Worm (Caenorhabditis elegans): ENCODE measurements around the gene F39C12.1.

The F39C12.1 gene

DNA sequence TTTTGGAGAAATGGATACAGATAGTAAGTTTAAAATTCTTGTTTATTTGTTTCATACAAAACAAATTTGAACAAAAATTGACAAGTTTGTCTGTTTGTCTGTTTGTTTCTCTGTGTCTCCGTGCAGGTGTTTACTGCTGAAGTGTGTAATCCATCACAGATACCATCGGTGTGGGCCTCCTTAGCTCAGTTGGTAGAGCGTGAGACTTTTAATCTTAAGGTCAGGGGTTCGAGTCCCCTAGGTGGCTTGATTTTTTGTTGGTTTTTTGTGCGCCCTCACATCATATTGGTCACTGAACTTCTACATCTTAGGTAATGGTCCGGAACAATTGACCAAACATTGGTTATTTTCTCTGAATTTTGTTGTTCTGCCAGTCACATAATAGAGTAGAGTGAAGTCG, 64.0 kb downstream of the F39C12.1 start (continued):
- TF ChIP-seq snu-23 (GFP tag; optimal IDR thresholded peaks at IDR 0.05) (peak; percentile 70), C04F5.9 (tag; optimal IDR thresholded peaks at IDR 0.05) (no peak), nhr-71 (tag; optimal IDR thresholded peaks at IDR 0.05) (peak; percentile 62), lin-35 (GFP tag; optimal IDR thresholded peaks at IDR 0.05) (peak; percentile 13 to 64), tlp-1 (tag; optimal IDR thresholded peaks at IDR 0.05) (no peak), sup-37 (GFP tag; optimal IDR thresholded peaks at IDR 0.05) (no peak), ama-1 (optimal IDR thresholded peaks at IDR 0.05) (no peak), nhr-28 (tag; optimal IDR thresholded peaks at IDR 0.05) (no peak), C34B4.2 (tag; optimal IDR thresholded peaks at IDR 0.05) (no peak), unc-30 (tag; optimal IDR thresholded peaks at IDR 0.05) (no peak), rnt-1 (tag; optimal IDR thresholded peaks at IDR 0.05) (peak; percentile 65), pax-3 (tag; optimal IDR thresholded peaks at IDR 0.05) (no peak), nhr-12 (tag; optimal IDR thresholded peaks at IDR 0.05) (no peak), pag-3 (tag; optimal IDR thresholded peaks at IDR 0.05; ENCODE audit: borderline replicate concordance, insufficient read depth) (no peak), egl-27 (tag; optimal IDR thresholded peaks at IDR 0.05) (no peak), hpl-2 (GFP tag; optimal IDR thresholded peaks at IDR 0.05) (no peak), hlh-17 (GFP tag; optimal IDR thresholded peaks at IDR 0.05; ENCODE audit: borderline replicate concordance) (no peak), lin-15B (tag; optimal IDR thresholded peaks at IDR 0.05) (no peak), efl-3 (GFP tag; optimal IDR thresholded peaks at IDR 0.05) (no peak), nhr-47 (tag; optimal IDR thresholded peaks at IDR 0.05) (peak; percentile 45), ceh-63 (GFP tag; optimal IDR thresholded peaks at IDR 0.05) (no peak), vab-15 (tag; optimal IDR thresholded peaks at IDR 0.05) (no peak), F16B12.6 (tag; optimal IDR thresholded peaks at IDR 0.05) (no peak), nhr-90 (tag; optimal IDR thresholded peaks at IDR 0.05; ENCODE audit: poor library complexity) (peak; percentile 56), sox-4 (tag; optimal IDR thresholded peaks at IDR 0.05) (no peak), unc-62 (GFP tag; optimal IDR thresholded peaks at IDR 0.05) (no peak), skn-1 (tag; optimal IDR thresholded peaks at IDR 0.05) (peak; percentile 43), hlh-4 (tag; optimal IDR thresholded peaks at IDR 0.05) (no peak), mab-9 (GFP tag; IDR thresholded peaks at IDR 0.05) (no peak), lir-3 (tag; optimal IDR thresholded peaks at IDR 0.05; ENCODE audit: poor library complexity) (peak; percentile 58), nhr-77 (tag; optimal IDR thresholded peaks at IDR 0.05) (peak; percentile 44), tbx-2 (tag; optimal IDR thresholded peaks at IDR 0.05) (peak; percentile 13), unc-98 (GFP tag; IDR thresholded peaks at IDR 0.05) (no peak), blmp-1 (tag; optimal IDR thresholded peaks at IDR 0.05) (peak; percentile 26), mef-2 (tag; optimal IDR thresholded peaks at IDR 0.05) (no peak), unc-130 (tag; optimal IDR thresholded peaks at IDR 0.05) (no peak), lin-14 (GFP tag; optimal IDR thresholded peaks at IDR 0.05) (peak; percentile 52), mdl-1 (tag; optimal IDR thresholded peaks at IDR 0.05) (peak in 1 of 2 experiments; percentile 42), grh-1 (GFP tag; IDR thresholded peaks at IDR 0.05) (no peak), Y116A8C.19 (tag; optimal IDR thresholded peaks at IDR 0.05; ENCODE audit: borderline replicate concordance) (no peak), aly-2 (tag; optimal IDR thresholded peaks at IDR 0.05) (no peak), irx-1 (tag; optimal IDR thresholded peaks at IDR 0.05) (no peak), ces-1 (GFP tag; optimal IDR thresholded peaks at IDR 0.05) (no peak), fos-1 (tag; optimal IDR thresholded peaks at IDR 0.05) (no peak), zip-4 (GFP tag; optimal IDR thresholded peaks at IDR 0.05) (no peak)

All from whole organism, L1 larva.